Fruit fly (Drosophila melanogaster) whole organism, larva: ENCODE measurements around the gene gny.
A peak's percentile ranks its signal among the peaks of the same experiment; 100 is the strongest.

Experiments used
- noc ChIP-seq: fragments of 200-800 bp; sonication (Bioruptor generic); optimal IDR thresholded peaks from 3 replicates; lab custom pipeline; 2019; ENCODE audit warnings: missing biosample characterization, mild to moderate bottlenecking, missing genetic modification characterization, moderate library complexity

gny gene

dm6 chr2L:10395642-10396487, 16.0 kb downstream of the gny start, which contains the start of gene Mdh1:
TSS of gene Mdh1 (minus strand) at chr2L:10396332.
- TF ChIP-seq noc (tag; lab: Kevin White, UChicago) = no peak

dm6 chr2L:10396488-10396824, 16.6 kb downstream of the gny start, which contains the start of gene Cnot4:
TSS of gene Cnot4 (plus strand) at chr2L:10396716.
- TF ChIP-seq noc (tag; lab: Kevin White, UChicago) = no peak

- no peak for TF ChIP-seq noc (tag; lab: Kevin White, UChicago)
Measured at dm6 chr2L:10396877-10397587, 17.1 kb downstream of the gny start.

dm6 chr2L:10403803-10404315, 24.0 kb downstream of the gny start:
- no peak for TF ChIP-seq noc (tag; lab: Kevin White, UChicago)

dm6 chr2L:10405008-10405654, 25.2 kb downstream of the gny start, which contains the start of the genes CG17768, LSm-4 and Ir31a:
TSS of gene CG17768 (minus strand) at chr2L:10405203.
TSS of gene LSm-4 (minus strand) at chr2L:10405203.
TSS of gene Ir31a (plus strand) at chr2L:10405565.
- no peak for TF ChIP-seq noc (tag; lab: Kevin White, UChicago)

- no peak for TF ChIP-seq noc (tag; lab: Kevin White, UChicago)
Measured at dm6 chr2L:10408122-10408576, 28.2 kb downstream of the gny start, which contains the start of the genes Ip259 and RpS27A. TSS of gene Ip259 (plus strand) at chr2L:10408352. TSS of gene RpS27A (plus strand) at chr2L:10408352.

dm6 chr2L:10413251-10414127, 33.6 kb downstream of the gny start, which contains the start of the genes CG5355 and Klp31E:
TSS of gene CG5355 (minus strand) at chr2L:10413463.
TSS of gene Klp31E (plus strand) at chr2L:10414017.
- TF ChIP-seq noc (tag; lab: Kevin White, UChicago) = no peak

- TF ChIP-seq noc (tag; lab: Kevin White, UChicago) = no peak
Measured at dm6 chr2L:10418981-10419380, 39.1 kb downstream of the gny start, which contains the start of gene RfC3. TSS of gene RfC3 (plus strand) at chr2L:10419190.

- no peak for TF ChIP-seq noc (tag; lab: Kevin White, UChicago)
Measured at dm6 chr2L:10422643-10423606, 43.0 kb downstream of the gny start, which contains the start of the genes pie and Wdfy2. TSS of gene pie (minus strand) at chr2L:10422780. TSS of gene Wdfy2 (plus strand) at chr2L:10423291.

- TF ChIP-seq noc (tag; lab: Kevin White, UChicago) = no peak
Measured at dm6 chr2L:10425599-10425998, 45.7 kb downstream of the gny start.

dm6 chr2L:10426534-10427048, 46.7 kb downstream of the gny start, which contains the start of the genes SmB and KdelR:
TSS of gene SmB (minus strand) at chr2L:10426627.
TSS of gene KdelR (plus strand) at chr2L:10426887.
- no peak for TF ChIP-seq noc (tag; lab: Kevin White, UChicago)

- TF ChIP-seq noc (tag; lab: Kevin White, UChicago) = peak; percentile 8
Measured at dm6 chr2L:10428528-10428927, 48.6 kb downstream of the gny start, which contains the start of gene CG5188. TSS of gene CG5188 (plus strand) at chr2L:10428829.
